Fruit fly (Drosophila melanogaster) whole organism, embryonic: ENCODE data around the gene Usp30.

Experiments
- Adf1 ChIP-seq: fragments of 200-800 bp; sonication (Bioruptor generic); IDR thresholded peaks from 2 replicates; pipeline ENCODE4 v1.3.6; 2022; ENCODE audit warnings: missing biosample characterization, missing genetic modification characterization
- Aef1 ChIP-seq: fragments of 200-800 bp; sonication (Bioruptor generic); IDR thresholded peaks from 3 replicates; pipeline ENCODE4 v1.3.6; 2022; ENCODE audit warnings: missing biosample characterization, missing genetic modification characterization
- Atf-2 ChIP-seq: fragments of 200-800 bp; sonication (Bioruptor generic); optimal IDR thresholded peaks from 2 replicates; lab custom pipeline; 2016; ENCODE audit warnings: missing biosample characterization, missing genetic modification characterization
- BtbVII ChIP-seq: fragments of 200-800 bp; sonication (Bioruptor generic); optimal IDR thresholded peaks from 3 replicates; lab custom pipeline; 2017; ENCODE audit warnings: missing biosample characterization, mild to moderate bottlenecking, missing genetic modification characterization
- CG11695 ChIP-seq: fragments of 200-800 bp; sonication (Bioruptor generic); IDR thresholded peaks from 3 replicates; pipeline ENCODE4 v1.3.6; 2022; ENCODE audit warnings: missing biosample characterization, missing genetic modification characterization
- CG11723 ChIP-seq: fragments of 200-800 bp; sonication (Bioruptor generic); optimal IDR thresholded peaks from 2 replicates; lab custom pipeline; 2017; ENCODE audit warnings: missing biosample characterization, mild to moderate bottlenecking, missing genetic modification characterization
- CG2678 ChIP-seq: fragments of 200-800 bp; sonication (Bioruptor generic); optimal IDR thresholded peaks from 3 replicates; lab custom pipeline; 2019; ENCODE audit warnings: missing biosample characterization, mild to moderate bottlenecking, missing genetic modification characterization, moderate library complexity
- CG30403 ChIP-seq: fragments of 200-800 bp; sonication (Bioruptor generic); optimal IDR thresholded peaks from 3 replicates; lab custom pipeline; 2016; ENCODE audit warnings: missing biosample characterization, missing genetic modification characterization
- CG32532 ChIP-seq: fragments of 200-800 bp; sonication (Bioruptor generic); IDR thresholded peaks from 2 replicates; pipeline ENCODE4 v1.3.6; 2022; ENCODE audit warnings: missing biosample characterization, missing genetic modification characterization
- CG42726 ChIP-seq: fragments of 200-800 bp; sonication (Bioruptor generic); IDR thresholded peaks from 2 replicates; pipeline ENCODE4 v1.3.6; 2022; ENCODE audit warnings: missing biosample characterization, missing genetic modification characterization; ENCODE audit not compliant: partially characterized antibody
- CG43689 ChIP-seq: fragments of 200-800 bp; sonication (Bioruptor generic); IDR thresholded peaks from 2 replicates; pipeline ENCODE4 v1.3.6; 2022; ENCODE audit warnings: missing biosample characterization, missing genetic modification characterization
- CG4707 ChIP-seq: fragments of 200-800 bp; sonication (Bioruptor generic); optimal IDR thresholded peaks from 2 replicates; lab custom pipeline; 2018; ENCODE audit warnings: missing biosample characterization, mild to moderate bottlenecking, missing genetic modification characterization, moderate library complexity
- CG6791 ChIP-seq: fragments of 200-800 bp; sonication (Bioruptor generic); IDR thresholded peaks from 3 replicates; pipeline ENCODE4 v1.3.6; 2022; ENCODE audit warnings: missing biosample characterization, missing genetic modification characterization; ENCODE audit not compliant: partially characterized antibody
- CG7556 ChIP-seq: fragments of 200-800 bp; sonication (Bioruptor generic); optimal IDR thresholded peaks from 2 replicates; lab custom pipeline; 2017; ENCODE audit warnings: missing biosample characterization, mild to moderate bottlenecking, missing genetic modification characterization
- CG7745 ChIP-seq: fragments of 200-800 bp; sonication (Bioruptor generic); optimal IDR thresholded peaks from 2 replicates; lab custom pipeline; 2018; ENCODE audit warnings: missing biosample characterization, mild to moderate bottlenecking, missing genetic modification characterization, moderate library complexity
- CG8388 ChIP-seq: fragments of 200-800 bp; sonication (Bioruptor generic); optimal IDR thresholded peaks from 2 replicates; lab custom pipeline; 2019; ENCODE audit warnings: missing biosample characterization, mild to moderate bottlenecking, missing genetic modification characterization, moderate library complexity
- CG8478 ChIP-seq: fragments of >200 bp; optimal IDR thresholded peaks from 2 replicates; lab custom pipeline; 2018
- CG9609 ChIP-seq: fragments of 200-800 bp; sonication (Bioruptor generic); optimal IDR thresholded peaks from 3 replicates; lab custom pipeline; 2016; ENCODE audit warnings: missing biosample characterization, missing genetic modification characterization
- CG9797 ChIP-seq: fragments of 200-800 bp; sonication (Bioruptor generic); optimal IDR thresholded peaks from 3 replicates; lab custom pipeline; 2018; ENCODE audit warnings: missing biosample characterization, mild to moderate bottlenecking, missing genetic modification characterization
- Deaf1 ChIP-seq: fragments of 200-800 bp; optimal IDR thresholded peaks from 3 replicates; lab custom pipeline; 2019; ENCODE audit warnings: missing biosample characterization, mild to moderate bottlenecking, missing genetic modification characterization, moderate library complexity
- E2f2 ChIP-seq: fragments of 200-800 bp; sonication (Bioruptor generic); IDR thresholded peaks from 2 replicates; pipeline ENCODE4 v1.3.6; 2022; ENCODE audit warnings: missing biosample characterization, missing genetic modification characterization
- Eip74EF ChIP-seq, 2 experiments: fragments of 200-800 bp in 1 of 2; fragments of >200 bp in 1 of 2; sonication (Bioruptor generic) in 1 of 2; optimal IDR thresholded peaks; 2 replicates each; lab custom pipeline; 2017 to 2019; ENCODE audit warnings: missing biosample characterization in 2 of 2, missing genetic modification characterization in 2 of 2, mild to moderate bottlenecking in 1 of 2, moderate library complexity in 1 of 2
- Fer1 ChIP-seq: fragments of 200-800 bp; sonication (Bioruptor generic); optimal IDR thresholded peaks from 2 replicates; lab custom pipeline; 2017; ENCODE audit warnings: missing biosample characterization, mild to moderate bottlenecking, missing genetic modification characterization
- Fer2 ChIP-seq: fragments of 200-800 bp; sonication (Bioruptor generic); optimal IDR thresholded peaks from 2 replicates; lab custom pipeline; 2018; ENCODE audit warnings: missing biosample characterization, mild to moderate bottlenecking, missing genetic modification characterization, moderate library complexity
- HHEX ChIP-seq: fragments of 200-800 bp; sonication (Bioruptor generic); optimal IDR thresholded peaks from 3 replicates; lab custom pipeline; 2017; ENCODE audit warnings: missing biosample characterization, mild to moderate bottlenecking, missing genetic modification characterization, missing genetic modification reagents
- HLH54F ChIP-seq: fragments of 200-800 bp; sonication (Bioruptor generic); optimal IDR thresholded peaks from 3 replicates; lab custom pipeline; 2016; ENCODE audit warnings: missing biosample characterization, missing genetic modification characterization
- Lim3 ChIP-seq: fragments of 200-800 bp; sonication (Bioruptor generic); IDR thresholded peaks from 2 replicates; pipeline ENCODE4 v1.3.6; 2022; ENCODE audit warnings: missing biosample characterization, missing genetic modification characterization
- Med ChIP-seq: fragments of 200-800 bp; sonication (Bioruptor generic); peaks from one replicate; lab custom pipeline; 2016; ENCODE audit warnings: missing biosample characterization, missing genetic modification characterization, mild to moderate bottlenecking, inconsistent platforms, moderate library complexity
- Rfx ChIP-seq: fragments of 200-800 bp; sonication (Bioruptor generic); IDR thresholded peaks from 2 replicates; pipeline ENCODE4 v1.3.6; 2022; ENCODE audit warnings: missing biosample characterization, missing genetic modification characterization
- Sry-δ ChIP-seq: fragments of 200-800 bp; sonication (Bioruptor generic); optimal IDR thresholded peaks from 2 replicates; lab custom pipeline; 2016; ENCODE audit warnings: missing biosample characterization, missing genetic modification characterization
- Vsx1 ChIP-seq: fragments of 200-800 bp; sonication (Bioruptor generic); optimal IDR thresholded peaks from 2 replicates; lab custom pipeline; 2017; ENCODE audit warnings: missing biosample characterization, mild to moderate bottlenecking, missing genetic modification characterization, missing genetic modification reagents
- aop ChIP-seq: fragments of 200-800 bp; sonication (Bioruptor generic); IDR thresholded peaks from 2 replicates; pipeline ENCODE4 v1.3.6; 2022; ENCODE audit warnings: missing biosample characterization, missing genetic modification characterization
- ara ChIP-seq: fragments of 200-800 bp; sonication (Bioruptor generic); IDR thresholded peaks from 2 replicates; pipeline ENCODE4 v1.3.6; 2022; ENCODE audit warnings: missing biosample characterization, missing genetic modification characterization
- az2 ChIP-seq: fragments of 200-800 bp; sonication (Bioruptor generic); optimal IDR thresholded peaks from 3 replicates; lab custom pipeline; 2016; ENCODE audit warnings: missing biosample characterization, missing genetic modification characterization
- bab2 ChIP-seq: fragments of 200-800 bp; sonication (Bioruptor generic); optimal IDR thresholded peaks from 2 replicates; lab custom pipeline; 2016; ENCODE audit warnings: missing biosample characterization, missing genetic modification characterization
- cas ChIP-seq: fragments of 200-800 bp; sonication (Bioruptor generic); IDR thresholded peaks from 2 replicates; pipeline ENCODE4 v1.3.6; 2022; ENCODE audit warnings: missing biosample characterization, missing genetic modification characterization
- chinmo ChIP-seq: fragments of 200-800 bp; sonication (Bioruptor generic); IDR thresholded peaks from 4 replicates; pipeline ENCODE4 v1.3.6; 2022; ENCODE audit warnings: missing biosample characterization, missing genetic modification characterization; ENCODE audit not compliant: partially characterized antibody
- dmrt11E ChIP-seq: fragments of 200-800 bp; sonication (Bioruptor generic); optimal IDR thresholded peaks from 3 replicates; lab custom pipeline; 2018; ENCODE audit warnings: missing biosample characterization, mild to moderate bottlenecking, missing genetic modification characterization, moderate library complexity
- fd102C ChIP-seq: fragments of 200-800 bp; sonication (Bioruptor generic); optimal IDR thresholded peaks from 2 replicates; lab custom pipeline; 2018; ENCODE audit warnings: missing biosample characterization, mild to moderate bottlenecking, missing genetic modification characterization, moderate library complexity
- fd3F ChIP-seq: fragments of 200-800 bp; sonication (Bioruptor generic); optimal IDR thresholded peaks from 2 replicates; lab custom pipeline; 2018; ENCODE audit warnings: missing biosample characterization, mild to moderate bottlenecking, missing genetic modification characterization, moderate library complexity
- gfzf ChIP-seq: fragments of 200-800 bp; sonication (Bioruptor generic); optimal IDR thresholded peaks from 2 replicates; lab custom pipeline; 2016; ENCODE audit warnings: missing biosample characterization, mild to moderate bottlenecking, missing genetic modification characterization, moderate library complexity
- hkb ChIP-seq, 2 experiments: fragments of 200-800 bp in 1 of 2; fragments of >200 bp in 1 of 2; sonication (Bioruptor generic) in 1 of 2; IDR thresholded peaks in 1 of 2; optimal IDR thresholded peaks in 1 of 2; 2 replicates each; pipeline versions ENCODE4 v1.3.6 to Lab custom; 2017 to 2022; ENCODE audit warnings: missing biosample characterization in 1 of 2, missing genetic modification characterization in 1 of 2
- hth ChIP-seq: fragments of >200 bp; optimal IDR thresholded peaks from 2 replicates; lab custom pipeline; 2017; ENCODE audit warnings: inconsistent platforms
- jing ChIP-seq: fragments of 200-800 bp; sonication (Bioruptor generic); optimal IDR thresholded peaks from 2 replicates; lab custom pipeline; 2018; ENCODE audit warnings: missing biosample characterization, mild to moderate bottlenecking, missing genetic modification characterization
- row ChIP-seq: fragments of 200-800 bp; sonication (Bioruptor generic); IDR thresholded peaks from 3 replicates; pipeline ENCODE4 v1.3.6; 2022; ENCODE audit warnings: missing biosample characterization, missing genetic modification characterization
- scrt ChIP-seq: fragments of 200-800 bp; sonication (Bioruptor generic); optimal IDR thresholded peaks from 2 replicates; lab custom pipeline; 2018; ENCODE audit warnings: missing biosample characterization, mild to moderate bottlenecking, missing genetic modification characterization, moderate library complexity
- sisA ChIP-seq: fragments of 200-800 bp; sonication (Bioruptor generic); IDR thresholded peaks from 2 replicates; pipeline ENCODE4 v1.3.6; 2022; ENCODE audit warnings: missing biosample characterization, missing genetic modification characterization
- unc-4 ChIP-seq: fragments of 200-800 bp; sonication (Bioruptor generic); IDR thresholded peaks from 2 replicates; pipeline ENCODE4 v1.3.6; 2022; ENCODE audit warnings: missing biosample characterization, missing genetic modification characterization; ENCODE audit not compliant: partially characterized antibody

The Usp30 gene

dm6 chrX:5880139-5880924, 745 bp upstream of the Usp30 start (continued):
- no peak for TF ChIP-seq CG42726 (GFP tag; lab: Robert Waterston, UW)
- peak; percentile 73 for TF ChIP-seq CG32532 (GFP tag; lab: Robert Waterston, UW)
- TF ChIP-seq hkb (optimal IDR thresholded peaks at IDR 0.05; lab: Kevin White, UChicago): no peak
- peak; percentile 38; the same call in 1 of the 2 replicates for TF ChIP-seq hkb (GFP tag; IDR thresholded peaks at IDR 0.05; lab: Robert Waterston, UW)
- peak; percentile 8 for TF ChIP-seq fd102C (GFP tag; lab: Kevin White, UChicago)
- TF ChIP-seq row (GFP tag; lab: Robert Waterston, UW): peak; percentile 81
- no peak for TF ChIP-seq HHEX (GFP tag; lab: Kevin White, UChicago)
- no peak for TF ChIP-seq fd3F (GFP tag; lab: Kevin White, UChicago)
- no peak; the same call in 1 of the 2 replicates for TF ChIP-seq ara
- TF ChIP-seq CG11723 (GFP tag; lab: Kevin White, UChicago): peak; percentile 5
- no peak for TF ChIP-seq Sry-δ (GFP tag; lab: Kevin White, UChicago)
- no peak; the same call in 1 of the 2 replicates for TF ChIP-seq cas (GFP tag; lab: Robert Waterston, UW)
- no peak for TF ChIP-seq hth (lab: Kevin White, UChicago)
- peak; percentile 60 for TF ChIP-seq Fer1 (GFP tag; lab: Kevin White, UChicago)
- TF ChIP-seq CG9609 (GFP tag; lab: Kevin White, UChicago): peak; percentile 28
- TF ChIP-seq dmrt11E: peak; percentile 3
- no peak for TF ChIP-seq CG6791 (GFP tag; lab: Robert Waterston, UW)
- TF ChIP-seq gfzf (GFP tag; lab: Kevin White, UChicago): no peak
- no peak for TF ChIP-seq jing
- TF ChIP-seq Rfx (GFP tag; lab: Robert Waterston, UW): peak; percentile 72
- no peak for TF ChIP-seq CG7745 (tag; lab: Kevin White, UChicago)
- TF ChIP-seq bab2 (GFP tag; lab: Kevin White, UChicago): peak; percentile 59
- peak; percentile 90 for TF ChIP-seq Med
- no peak for TF ChIP-seq unc-4 (GFP tag; lab: Robert Waterston, UW)
- no peak for TF ChIP-seq Lim3
- TF ChIP-seq CG8388: peak; percentile 40
- no peak; the same call in 2 of the 3 replicates for TF ChIP-seq Aef1 (GFP tag; lab: Robert Waterston, UW)
- TF ChIP-seq Deaf1: peak; percentile 52
- peak; percentile 33 for TF ChIP-seq HLH54F
- TF ChIP-seq Vsx1 (GFP tag; lab: Kevin White, UChicago): peak; percentile 4
- peak; percentile 67 for TF ChIP-seq scrt
- TF ChIP-seq az2 (GFP tag; lab: Kevin White, UChicago): peak; percentile 36
- no peak for TF ChIP-seq BtbVII
- TF ChIP-seq Fer2 (tag; lab: Kevin White, UChicago): no peak
- TF ChIP-seq chinmo: peak; percentile 58; the same call in 1 of the 4 replicates
- TF ChIP-seq CG9797 (GFP tag; lab: Kevin White, UChicago): no peak
- TF ChIP-seq Adf1 (GFP tag; lab: Robert Waterston, UW): no peak
- peak; percentile 5 for TF ChIP-seq Atf-2 (GFP tag; lab: Kevin White, UChicago)
- no peak for TF ChIP-seq CG4707 (GFP tag; lab: Kevin White, UChicago)
- TF ChIP-seq sisA (GFP tag; lab: Robert Waterston, UW): no peak
- TF ChIP-seq E2f2 (GFP tag; lab: Robert Waterston, UW): peak; percentile 36; the same call in 1 of the 2 replicates
- TF ChIP-seq CG8478 (lab: Kevin White, UChicago): peak; percentile 58
- peak; percentile 52 for TF ChIP-seq CG30403
- TF ChIP-seq aop (GFP tag; lab: Robert Waterston, UW): no peak
- TF ChIP-seq CG11695 (GFP tag; lab: Robert Waterston, UW): 0 out of 3 replicates have a peak, but pooled peaks have one; percentile 34
- no peak for TF ChIP-seq CG43689 (GFP tag; lab: Robert Waterston, UW)
- peak; percentile 55 for TF ChIP-seq CG7556 (GFP tag; lab: Kevin White, UChicago)
- peak in 1 of 2 experiments; percentile 76 for TF ChIP-seq Eip74EF (GFP tag; optimal IDR thresholded peaks at IDR 0.05; lab: Kevin White, UChicago)
- TF ChIP-seq CG2678 (tag; lab: Kevin White, UChicago): peak; percentile 70
